Worm (Caenorhabditis elegans): ENCODE data around the gene C02F4.5.

ce11 chrIV:10545038-10545437, 21.1 kb upstream of the C02F4.5 start, which contains the start of gene T07G12.5:
- no peak for TF ChIP-seq ccch-3 (GFP tag; optimal IDR thresholded peaks at IDR 0.05)
- TF ChIP-seq lag-1 (GFP tag; IDR thresholded peaks at IDR 0.05): no peak
- TF ChIP-seq hmg-1.2 (GFP tag; IDR thresholded peaks at IDR 0.05): no peak
- no peak for TF ChIP-seq zfh-2 (GFP tag; conservative IDR thresholded peaks at IDR 0.05)
- TF ChIP-seq ceh-91 (GFP tag; IDR thresholded peaks at IDR 0.05): no peak
- TF ChIP-seq egl-18 (GFP tag; IDR thresholded peaks at IDR 0.05): no peak
- no peak for TF ChIP-seq nfya-1 (tag; optimal IDR thresholded peaks at IDR 0.05; ENCODE audit: borderline replicate concordance, insufficient read depth)
- TF ChIP-seq pha-4 (tag; optimal IDR thresholded peaks at IDR 0.05): no peak
- no peak for TF ChIP-seq sdz-38 (tag; optimal IDR thresholded peaks at IDR 0.05)
- TF ChIP-seq F57C9.4 (tag; optimal IDR thresholded peaks at IDR 0.05): no peak
- TF ChIP-seq unc-130 (GFP tag; optimal IDR thresholded peaks at IDR 0.05): no peak
- TF ChIP-seq ama-1 (optimal IDR thresholded peaks at IDR 0.05): no peak
- TF ChIP-seq ama-1 (GFP tag; optimal IDR thresholded peaks at IDR 0.05): no peak
- TF ChIP-seq madf-8 (GFP tag; conservative IDR thresholded peaks at IDR 0.05): no peak
- TF ChIP-seq ets-4 (GFP tag; optimal IDR thresholded peaks at IDR 0.05): no peak
